Fruit fly (Drosophila melanogaster): ENCODE results near the gene CG32219.

DNA sequence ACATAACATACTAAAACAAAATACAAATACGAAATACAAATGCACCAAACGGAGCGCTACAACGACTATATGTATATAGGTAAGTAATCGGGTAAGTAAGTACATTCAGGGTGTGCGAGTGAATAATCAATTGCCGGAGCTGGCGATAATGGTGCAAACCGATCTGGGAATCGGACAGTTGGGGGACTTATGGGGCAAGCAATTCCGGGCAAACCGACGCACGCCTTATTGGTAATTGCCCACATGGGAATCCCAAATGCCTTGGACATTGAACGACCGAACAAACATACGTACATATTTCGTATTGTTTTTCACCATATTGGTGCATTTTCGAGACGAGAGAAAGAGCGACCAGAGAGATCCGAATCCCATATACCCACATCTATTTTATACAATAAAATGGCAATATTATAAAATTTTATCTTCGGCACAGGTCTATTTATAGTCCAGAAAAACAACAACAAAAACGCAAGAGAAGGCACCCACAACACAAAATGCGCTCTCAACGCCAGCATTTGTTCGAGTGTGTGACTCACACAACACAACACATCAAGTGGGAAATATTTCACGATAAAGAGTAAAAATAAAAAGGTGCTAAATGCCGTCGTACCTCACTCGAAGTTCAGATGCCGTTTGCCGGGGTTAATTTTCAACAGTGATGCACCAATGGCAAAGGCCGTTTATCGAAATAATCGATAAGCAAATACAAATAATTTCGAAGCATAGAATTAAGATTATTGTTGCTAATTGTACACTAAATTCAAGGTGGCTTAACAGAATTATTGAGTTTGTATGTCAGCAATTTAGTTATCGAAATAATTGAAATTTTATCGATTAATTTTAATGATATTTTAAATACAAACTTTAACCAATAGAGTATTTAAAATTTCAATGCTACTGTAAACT is 50.5 kb downstream of the CG32219 start:
- TF ChIP-seq CTCF (optimal IDR thresholded peaks at IDR 0.05) (no peak), CG8478 (optimal IDR thresholded peaks at IDR 0.05) (no peak)

Data from S2 (cell line).